Worm (Caenorhabditis elegans) whole organism, mixed stage, embryonic: ENCODE results near the gene Y75D11A.3.

Source experiments
- elt-1 ChIP-seq: sonication (generic microtip); optimal IDR thresholded peaks from 2 replicates; lab custom pipeline; 2017; ENCODE audit warnings: missing genetic modification characterization, mild to moderate bottlenecking, missing compliant biosample characterization, antibody characterized with exemption, moderate library complexity, borderline replicate concordance; ENCODE audit not compliant: insufficient read depth
- lin-13 ChIP-seq: fragments of 150-350 bp; optimal IDR thresholded peaks from 2 replicates; lab custom pipeline; 2014; ENCODE audit warnings: missing biosample characterization, missing genetic modification characterization
- lsy-2 ChIP-seq: fragments of 150-350 bp; optimal IDR thresholded peaks from 2 replicates; lab custom pipeline; 2014; ENCODE audit warnings: missing biosample characterization, missing genetic modification characterization
- unc-120 ChIP-seq: sonication (generic microtip); optimal IDR thresholded peaks from 2 replicates; lab custom pipeline; 2017; ENCODE audit warnings: missing genetic modification characterization, missing compliant biosample characterization; ENCODE audit not compliant: poor library complexity, severe bottlenecking
- unc-62 ChIP-seq: fragments of 150-350 bp; optimal IDR thresholded peaks from 2 replicates; lab custom pipeline; 2014; ENCODE audit warnings: missing biosample characterization, missing genetic modification reagents, missing genetic modification characterization
- zip-8 ChIP-seq: fragments of 150-350 bp; optimal IDR thresholded peaks from 2 replicates; lab custom pipeline; 2014; ENCODE audit warnings: missing biosample characterization, missing genetic modification characterization

- TF ChIP-seq lsy-2 (tag; lab: Kevin White, UChicago) (no peak), unc-62 (GFP tag; lab: Kevin White, UChicago) (no peak), unc-120 (no peak), elt-1 (tag; lab: Kevin White, UChicago) (no peak), zip-8 (no peak), lin-13 (no peak)
Observed at ce11 chrX:1720359-1720758, 25.7 kb downstream of the Y75D11A.3 start, which contains the start of gene F07G6.8.
